Fruit fly (Drosophila melanogaster): Measurements from ENCODE around the gene Syn.

Syn gene

dm6 chr3R:10263972-10264536 lies 73.6 kb downstream of the Syn start, which contains the start of gene Nuak (continued):
- TF ChIP-seq CG6854 (GFP tag; optimal IDR thresholded peaks at IDR 0.05) (no peak), Awh (GFP tag; IDR thresholded peaks at IDR 0.05) (no peak), CG8089 (GFP tag; optimal IDR thresholded peaks at IDR 0.05) (peak; percentile 89), Side (GFP tag; optimal IDR thresholded peaks at IDR 0.05) (peak; percentile 91), CG7839 (tag; optimal IDR thresholded peaks at IDR 0.05) (peak; percentile 96), nerfin-1 (tag; optimal IDR thresholded peaks at IDR 0.05) (peak; percentile 70), CG8290 (GFP tag; optimal IDR thresholded peaks at IDR 0.05) (peak; percentile 84), CG8290 (tag; optimal IDR thresholded peaks at IDR 0.05) (peak in 1 of 2 experiments; percentile 92), CG8388 (GFP tag; optimal IDR thresholded peaks at IDR 0.05) (peak; percentile 69), CG6175 (GFP tag; IDR thresholded peaks at IDR 0.05) (no peak), pnt (GFP tag; optimal IDR thresholded peaks at IDR 0.05) (peak; percentile 98), Ets65A (GFP tag) (peak; percentile 99), Asciz (GFP tag; optimal IDR thresholded peaks at IDR 0.05) (peak; percentile 29), sc (optimal IDR thresholded peaks at IDR 0.05) (no peak), sc (GFP tag; optimal IDR thresholded peaks at IDR 0.05) (peak; percentile 10), CG5245 (GFP tag; optimal IDR thresholded peaks at IDR 0.05) (peak; percentile 70), ase (GFP tag; IDR thresholded peaks at IDR 0.05) (no peak), CG32772 (GFP tag; IDR thresholded peaks at IDR 0.05) (no peak), Lhr (GFP tag; optimal IDR thresholded peaks at IDR 0.05) (peak; percentile 88), jigr1 (GFP tag; IDR thresholded peaks at IDR 0.05) (no peak), CG12219 (GFP tag; optimal IDR thresholded peaks at IDR 0.05) (peak; percentile 70), Adf1 (GFP tag; IDR thresholded peaks at IDR 0.05) (no peak), ab (GFP tag; optimal IDR thresholded peaks at IDR 0.05) (peak; percentile 51), tap (tag; optimal IDR thresholded peaks at IDR 0.05) (no peak), fru (optimal IDR thresholded peaks at IDR 0.05) (no peak), CG11695 (GFP tag; IDR thresholded peaks at IDR 0.05) (no peak), ac (GFP tag; optimal IDR thresholded peaks at IDR 0.05) (peak; percentile 41), odd (GFP tag; optimal IDR thresholded peaks at IDR 0.05) (no peak), CG2199 (GFP tag; IDR thresholded peaks at IDR 0.05) (no peak), CG7928 (GFP tag; optimal IDR thresholded peaks at IDR 0.05) (peak; percentile 61), pita (GFP tag; optimal IDR thresholded peaks at IDR 0.05) (peak; percentile 68), CG6272 (GFP tag; IDR thresholded peaks at IDR 0.05) (peak; percentile 91), CG42726 (GFP tag; IDR thresholded peaks at IDR 0.05; ENCODE audit: partially characterized antibody) (no peak), Neu2 (GFP tag; optimal IDR thresholded peaks at IDR 0.05; ENCODE audit: borderline replicate concordance) (peak; percentile 51), CG6689 (GFP tag; IDR thresholded peaks at IDR 0.05) (no peak), CG34224 (GFP tag; IDR thresholded peaks at IDR 0.05; ENCODE audit: partially characterized antibody) (no peak), Mrtf (GFP tag; IDR thresholded peaks at IDR 0.05) (no peak), CG17328 (GFP tag; IDR thresholded peaks at IDR 0.05) (no peak), CG2202 (tag; optimal IDR thresholded peaks at IDR 0.05) (peak; percentile 37), CG3847 (GFP tag; IDR thresholded peaks at IDR 0.05) (no peak), Camta (GFP tag; optimal IDR thresholded peaks at IDR 0.05) (peak; percentile 90), Max (GFP tag; optimal IDR thresholded peaks at IDR 0.05) (peak; percentile 83), Fer3 (tag; optimal IDR thresholded peaks at IDR 0.05) (peak; percentile 83), lbe (GFP tag; optimal IDR thresholded peaks at IDR 0.05) (peak; percentile 50), cato (GFP tag; optimal IDR thresholded peaks at IDR 0.05; ENCODE audit: borderline replicate concordance) (peak; percentile 74), row (GFP tag; IDR thresholded peaks at IDR 0.05) (no peak), bbx (GFP tag; IDR thresholded peaks at IDR 0.05; ENCODE audit: partially characterized antibody) (no peak), ttk (GFP tag; IDR thresholded peaks at IDR 0.05) (no peak), CG1792 (GFP tag; optimal IDR thresholded peaks at IDR 0.05) (peak; percentile 86), slou (GFP tag; optimal IDR thresholded peaks at IDR 0.05) (peak; percentile 84), Oaz (GFP tag; IDR thresholded peaks at IDR 0.05) (no peak), CG18476 (GFP tag; optimal IDR thresholded peaks at IDR 0.05) (peak; percentile 78)

Data from whole organism, embryonic.